Fruit fly (Drosophila melanogaster): Measurements from ENCODE around the gene Vps15.

Gene Vps15

DNA sequence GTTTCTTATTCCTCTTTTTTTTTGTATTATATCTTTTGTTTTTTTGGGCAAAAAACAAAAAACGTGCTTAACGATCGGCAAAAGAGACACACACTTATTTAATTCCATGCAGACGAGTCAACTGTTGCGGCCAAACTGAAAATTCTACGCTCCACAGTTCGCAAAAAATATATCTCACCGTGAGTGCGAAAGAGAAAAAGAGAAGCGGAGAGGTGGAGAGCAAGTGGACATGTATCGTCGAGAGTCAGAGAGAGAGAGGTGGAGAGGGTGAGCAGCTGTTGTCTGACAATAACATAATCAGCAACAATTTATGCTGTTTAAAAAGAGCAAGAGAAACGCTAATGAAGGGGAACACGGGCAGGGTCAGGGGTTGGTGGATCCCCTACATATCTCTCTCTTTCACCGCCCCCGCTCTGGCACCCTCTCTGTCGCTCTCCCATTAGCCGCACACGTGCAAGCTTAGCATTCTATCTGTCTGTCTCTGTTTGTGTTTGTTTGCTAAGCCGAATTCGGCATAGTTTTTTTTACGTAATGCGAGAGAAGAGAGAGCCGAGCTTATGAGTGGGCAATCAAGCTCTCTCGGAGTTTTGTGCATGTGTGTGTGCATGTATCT is 18.9 kb downstream of the Vps15 start (continued):
- TF ChIP-seq sim (GFP tag; IDR thresholded peaks at IDR 0.05): no peak
- TF ChIP-seq CG7987 (GFP tag; optimal IDR thresholded peaks at IDR 0.05): peak; percentile 88
- no peak for TF ChIP-seq Dbx (GFP tag; IDR thresholded peaks at IDR 0.05)
- TF ChIP-seq H2.0 (GFP tag; IDR thresholded peaks at IDR 0.05): no peak
- no peak for TF ChIP-seq gsb (GFP tag; IDR thresholded peaks at IDR 0.05)
- TF ChIP-seq fd96Cb (tag; optimal IDR thresholded peaks at IDR 0.05): no peak
- no peak for TF ChIP-seq hkb (optimal IDR thresholded peaks at IDR 0.05)
- no peak for TF ChIP-seq hkb (GFP tag; IDR thresholded peaks at IDR 0.05)
- no peak for TF ChIP-seq Fer1 (GFP tag; optimal IDR thresholded peaks at IDR 0.05)
- no peak for TF ChIP-seq CG17829 (tag; optimal IDR thresholded peaks at IDR 0.05)
- TF ChIP-seq CrebB (tag; optimal IDR thresholded peaks at IDR 0.05): no peak
- no peak for TF ChIP-seq emc (GFP tag; optimal IDR thresholded peaks at IDR 0.05)
- peak; percentile 38 for TF ChIP-seq psq (GFP tag; optimal IDR thresholded peaks at IDR 0.05)
- TF ChIP-seq Hmx (GFP tag; optimal IDR thresholded peaks at IDR 0.05): no peak
- no peak for TF ChIP-seq Tbp (GFP tag; optimal IDR thresholded peaks at IDR 0.05)
- TF ChIP-seq hb (GFP tag; IDR thresholded peaks at IDR 0.05; ENCODE audit: partially characterized antibody): no peak
- TF ChIP-seq B-H2 (GFP tag; optimal IDR thresholded peaks at IDR 0.05): no peak
- TF ChIP-seq CG42726 (GFP tag; IDR thresholded peaks at IDR 0.05; ENCODE audit: partially characterized antibody): no peak
- peak; percentile 5; the same call in 1 of the 2 replicates for TF ChIP-seq bowl (GFP tag; IDR thresholded peaks at IDR 0.05)
- peak; percentile 96 for TF ChIP-seq Awh (GFP tag; IDR thresholded peaks at IDR 0.05)
- peak; percentile 40 for TF ChIP-seq CG15269 (tag; optimal IDR thresholded peaks at IDR 0.05)
- TF ChIP-seq CG12391 (tag; optimal IDR thresholded peaks at IDR 0.05): no peak
- TF ChIP-seq Mes4 (GFP tag; optimal IDR thresholded peaks at IDR 0.05): no peak
- TF ChIP-seq CG3407 (GFP tag; optimal IDR thresholded peaks at IDR 0.05): no peak
- no peak for TF ChIP-seq gfzf (GFP tag; optimal IDR thresholded peaks at IDR 0.05)
- peak; percentile 28; the same call in 1 of the 3 replicates for TF ChIP-seq CG11695 (GFP tag; IDR thresholded peaks at IDR 0.05)
- no peak for TF ChIP-seq jumu (GFP tag; optimal IDR thresholded peaks at IDR 0.05)
- no peak for TF ChIP-seq trh (GFP tag; optimal IDR thresholded peaks at IDR 0.05)
- TF ChIP-seq zfh2 (GFP tag; optimal IDR thresholded peaks at IDR 0.05): no peak
- TF ChIP-seq Myb (GFP tag; optimal IDR thresholded peaks at IDR 0.05): no peak
- TF ChIP-seq yki (optimal IDR thresholded peaks at IDR 0.05): peak; percentile 61
- TF ChIP-seq lab (GFP tag; optimal IDR thresholded peaks at IDR 0.05): no peak
- TF ChIP-seq cwo (GFP tag; optimal IDR thresholded peaks at IDR 0.05): peak; percentile 99
- TF ChIP-seq Adf1 (GFP tag; IDR thresholded peaks at IDR 0.05): peak; percentile 51; the same call in 1 of the 2 replicates
- TF ChIP-seq chinmo (GFP tag; IDR thresholded peaks at IDR 0.05; ENCODE audit: partially characterized antibody): peak; percentile 94
- TF ChIP-seq CG18619 (GFP tag; optimal IDR thresholded peaks at IDR 0.05): no peak
- TF ChIP-seq az2 (GFP tag; optimal IDR thresholded peaks at IDR 0.05): no peak
- TF ChIP-seq CG34376 (GFP tag; optimal IDR thresholded peaks at IDR 0.05): peak; percentile 82
- no peak for TF ChIP-seq NK7.1 (GFP tag; optimal IDR thresholded peaks at IDR 0.05)
- no peak for TF ChIP-seq CG6683 (GFP tag; optimal IDR thresholded peaks at IDR 0.05)
- TF ChIP-seq ind (GFP tag; optimal IDR thresholded peaks at IDR 0.05): no peak
- TF ChIP-seq hbn (GFP tag; IDR thresholded peaks at IDR 0.05; ENCODE audit: partially characterized antibody): peak; percentile 29; the same call in 1 of the 2 replicates
- no peak for TF ChIP-seq CG31388 (GFP tag; optimal IDR thresholded peaks at IDR 0.05)
- no peak for TF ChIP-seq CG1603 (tag; optimal IDR thresholded peaks at IDR 0.05)
- TF ChIP-seq CG1024 (GFP tag; IDR thresholded peaks at IDR 0.05): no peak
- TF ChIP-seq ara (GFP tag; IDR thresholded peaks at IDR 0.05): no peak
- TF ChIP-seq row (GFP tag; IDR thresholded peaks at IDR 0.05): no peak
- TF ChIP-seq lilli (GFP tag; optimal IDR thresholded peaks at IDR 0.05): no peak
- no peak for TF ChIP-seq Vsx1 (GFP tag; optimal IDR thresholded peaks at IDR 0.05)
- 0 out of 3 replicates have a peak, but pooled peaks have one; percentile 40 for TF ChIP-seq z (GFP tag; IDR thresholded peaks at IDR 0.05)
- peak; percentile 58 for TF ChIP-seq sug (tag; optimal IDR thresholded peaks at IDR 0.05)

Data from whole organism, embryonic.